Fruit fly (Drosophila melanogaster) whole organism, adult: ENCODE measurements around the gene MED30.

Experiments used
- CG11617 ChIP-seq: fragments of 200-800 bp; sonication (Bioruptor generic); optimal IDR thresholded peaks from 2 replicates; lab custom pipeline; 2017; ENCODE audit warnings: mild to moderate bottlenecking, missing biosample characterization, missing genetic modification reagents, missing genetic modification characterization
- CG12768 ChIP-seq: fragments of 200-800 bp; sonication (Bioruptor generic); optimal IDR thresholded peaks from 2 replicates; lab custom pipeline; 2017; ENCODE audit warnings: missing biosample characterization, missing genetic modification characterization, mild to moderate bottlenecking, moderate library complexity, missing genetic modification reagents
- CG14711 ChIP-seq: fragments of 200-800 bp; sonication (Bioruptor generic); optimal IDR thresholded peaks from 2 replicates; lab custom pipeline; 2018; ENCODE audit warnings: missing biosample characterization, mild to moderate bottlenecking, missing genetic modification characterization, moderate library complexity
- CG1620 ChIP-seq: fragments of 200-800 bp; sonication (Bioruptor generic); optimal IDR thresholded peaks from 2 replicates; lab custom pipeline; 2016; ENCODE audit warnings: missing biosample characterization, missing genetic modification characterization
- CG5204 ChIP-seq: fragments of 200-800 bp; sonication (Bioruptor generic); optimal IDR thresholded peaks from 2 replicates; lab custom pipeline; 2016; ENCODE audit warnings: missing biosample characterization, missing genetic modification characterization
- CG7045 ChIP-seq: fragments of 200-800 bp; sonication (Bioruptor generic); optimal IDR thresholded peaks from 2 replicates; lab custom pipeline; 2017; ENCODE audit warnings: missing biosample characterization, mild to moderate bottlenecking, missing genetic modification characterization
- CG7101 ChIP-seq: fragments of 200-800 bp; sonication (Bioruptor generic); optimal IDR thresholded peaks from 2 replicates; lab custom pipeline; 2018; ENCODE audit warnings: missing biosample characterization, mild to moderate bottlenecking, missing genetic modification characterization, moderate library complexity
- Clk ChIP-seq: fragments of 200-800 bp; sonication (Bioruptor generic); optimal IDR thresholded peaks from 2 replicates; lab custom pipeline; 2017; ENCODE audit warnings: missing biosample characterization, missing genetic modification characterization
- Crg-1 ChIP-seq: fragments of 200-800 bp; sonication (Bioruptor generic); optimal IDR thresholded peaks from 2 replicates; lab custom pipeline; 2016; ENCODE audit warnings: missing biosample characterization, missing genetic modification characterization
- Hr96 ChIP-seq: fragments of 200-800 bp; sonication (Bioruptor generic); optimal IDR thresholded peaks from 2 replicates; lab custom pipeline; 2016; ENCODE audit warnings: missing biosample characterization, missing genetic modification characterization
- bab1 ChIP-seq: fragments of 200-800 bp; sonication (Bioruptor generic); optimal IDR thresholded peaks from 3 replicates; lab custom pipeline; 2019; ENCODE audit warnings: missing biosample characterization, mild to moderate bottlenecking, missing genetic modification characterization, moderate library complexity
- kay ChIP-seq: fragments of 200-800 bp; sonication (Bioruptor generic); peaks from one replicate; lab custom pipeline; 2016; ENCODE audit warnings: missing biosample characterization, missing genetic modification characterization, borderline replicate concordance
- pad ChIP-seq: fragments of 200-800 bp; sonication (Bioruptor generic); optimal IDR thresholded peaks from 3 replicates; lab custom pipeline; 2017; ENCODE audit warnings: missing biosample characterization, missing genetic modification characterization, mild to moderate bottlenecking, moderate library complexity, missing genetic modification reagents

DNA sequence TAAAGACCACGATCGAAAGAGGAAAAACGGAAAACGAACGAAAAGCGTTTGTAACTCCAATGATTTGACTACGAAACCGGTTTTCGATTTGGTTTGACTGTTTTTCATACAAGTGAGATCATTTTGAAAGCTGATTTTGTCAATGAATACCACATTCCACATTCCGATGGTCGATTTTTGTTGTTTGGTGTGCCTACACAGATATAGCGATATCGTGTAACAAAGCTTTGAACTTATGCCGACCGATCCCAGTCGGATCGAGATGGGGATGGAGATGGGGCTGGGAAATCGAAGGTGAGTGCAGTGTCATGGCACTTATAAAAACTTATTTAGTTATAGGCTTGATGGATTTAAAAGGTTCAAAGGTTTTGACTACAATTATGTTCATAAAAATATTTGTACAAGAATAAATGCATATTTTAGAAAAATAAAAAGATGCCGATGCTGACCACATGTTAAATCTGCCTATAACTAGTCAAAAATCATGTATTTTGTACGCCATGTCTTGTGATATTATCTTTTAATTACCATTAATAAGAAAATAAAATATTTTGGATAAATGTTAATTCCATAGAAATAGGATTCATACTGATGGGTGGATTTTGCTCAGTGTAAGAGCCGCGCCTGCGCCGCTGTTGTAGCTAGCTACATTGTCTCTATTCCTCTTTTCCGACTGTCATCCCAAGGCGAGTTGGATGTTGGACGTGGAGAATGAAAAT lies 11.6 kb downstream of the MED30 start:
- no peak for TF ChIP-seq CG7101
- no peak for TF ChIP-seq CG5204
- TF ChIP-seq pad (GFP tag; lab: Kevin White, UChicago), result no peak
- TF ChIP-seq Crg-1 (GFP tag; lab: Kevin White, UChicago), result no peak
- TF ChIP-seq CG12768 (GFP tag; lab: Kevin White, UChicago), result no peak
- no peak for TF ChIP-seq Clk (GFP tag; lab: Kevin White, UChicago)
- TF ChIP-seq Hr96 (GFP tag; lab: Kevin White, UChicago), result no peak
- TF ChIP-seq CG7045, result no peak
- no peak for TF ChIP-seq kay (GFP tag; lab: Kevin White, UChicago)
- TF ChIP-seq CG14711 (tag; lab: Kevin White, UChicago), result no peak
- no peak for TF ChIP-seq CG1620 (GFP tag; lab: Kevin White, UChicago)
- TF ChIP-seq bab1 (GFP tag; lab: Kevin White, UChicago), result no peak
- TF ChIP-seq CG11617 (GFP tag; lab: Kevin White, UChicago), result no peak
